Fruit fly (Drosophila melanogaster): ENCODE data around the gene Mesh1.

- TF ChIP-seq Hr96 (GFP tag; optimal IDR thresholded peaks at IDR 0.05): no peak
- no peak for TF ChIP-seq CG11617 (GFP tag; optimal IDR thresholded peaks at IDR 0.05)
- no peak for TF ChIP-seq tj (GFP tag; optimal IDR thresholded peaks at IDR 0.05)
- TF ChIP-seq kay (GFP tag; ENCODE audit: borderline replicate concordance): no peak
- TF ChIP-seq cic (GFP tag; optimal IDR thresholded peaks at IDR 0.05): no peak
- TF ChIP-seq ovo (GFP tag; optimal IDR thresholded peaks at IDR 0.05): no peak
- no peak for TF ChIP-seq CG7101 (tag; optimal IDR thresholded peaks at IDR 0.05)
- TF ChIP-seq Mnt (GFP tag; optimal IDR thresholded peaks at IDR 0.05): no peak
- no peak for TF ChIP-seq CG12768 (GFP tag; optimal IDR thresholded peaks at IDR 0.05)
- no peak for TF ChIP-seq bab1 (GFP tag; optimal IDR thresholded peaks at IDR 0.05)
- no peak for TF ChIP-seq Crg-1 (GFP tag; optimal IDR thresholded peaks at IDR 0.05)
- TF ChIP-seq CG33017 (tag; optimal IDR thresholded peaks at IDR 0.05): no peak
- no peak for TF ChIP-seq CG1620 (GFP tag; optimal IDR thresholded peaks at IDR 0.05)
Observed at dm6 chr3R:29218001-29218400, 15.7 kb upstream of the Mesh1 start.
